Worm (Caenorhabditis elegans) whole organism, L1 larva: ENCODE results near the gene ttr-14.

Source experiments
- ama-1 ChIP-seq: fragments of 150-350 bp; optimal IDR thresholded peaks from 2 replicates; lab custom pipeline; 2014
- blmp-1 ChIP-seq: fragments of 150-350 bp; optimal IDR thresholded peaks from 2 replicates; lab custom pipeline; 2014; ENCODE audit warnings: missing biosample characterization, missing genetic modification characterization
- ceh-63 ChIP-seq: fragments of 200-800 bp; sonication (Bioruptor generic); optimal IDR thresholded peaks from 2 replicates; lab custom pipeline; 2018; ENCODE audit warnings: mild to moderate bottlenecking, missing genetic modification characterization, missing compliant biosample characterization
- dpl-1 ChIP-seq, 3 experiments: fragments of 150-350 bp in 2 of 3; sonication (generic microtip) in 1 of 3; optimal IDR thresholded peaks; 2 replicates each; lab custom pipeline; 2014 to 2017; ENCODE audit warnings: missing biosample characterization in 3 of 3, missing genetic modification characterization in 3 of 3, missing genetic modification reagents in 3 of 3
- fkh-10 ChIP-seq: sonication (generic microtip); optimal IDR thresholded peaks from 2 replicates; lab custom pipeline; 2017; ENCODE audit warnings: missing biosample characterization, missing genetic modification reagents, missing genetic modification characterization
- fos-1 ChIP-seq: fragments of 150-350 bp; optimal IDR thresholded peaks from 2 replicates; lab custom pipeline; 2014; ENCODE audit warnings: missing biosample characterization, missing genetic modification characterization
- grh-1 ChIP-seq: fragments of 200-800 bp; sonication (Bioruptor generic); IDR thresholded peaks from 2 replicates; pipeline ENCODE4 v1.3.6; 2022; ENCODE audit warnings: missing genetic modification reagents, missing genetic modification characterization, missing compliant biosample characterization
- lin-39 ChIP-seq: fragments of 150-350 bp; optimal IDR thresholded peaks from 2 replicates; lab custom pipeline; 2014; ENCODE audit warnings: missing biosample characterization, missing genetic modification reagents, missing genetic modification characterization
- unc-62 ChIP-seq: fragments of 150-350 bp; optimal IDR thresholded peaks from 2 replicates; lab custom pipeline; 2014; ENCODE audit warnings: missing biosample characterization, missing genetic modification reagents, missing genetic modification characterization

DNA sequence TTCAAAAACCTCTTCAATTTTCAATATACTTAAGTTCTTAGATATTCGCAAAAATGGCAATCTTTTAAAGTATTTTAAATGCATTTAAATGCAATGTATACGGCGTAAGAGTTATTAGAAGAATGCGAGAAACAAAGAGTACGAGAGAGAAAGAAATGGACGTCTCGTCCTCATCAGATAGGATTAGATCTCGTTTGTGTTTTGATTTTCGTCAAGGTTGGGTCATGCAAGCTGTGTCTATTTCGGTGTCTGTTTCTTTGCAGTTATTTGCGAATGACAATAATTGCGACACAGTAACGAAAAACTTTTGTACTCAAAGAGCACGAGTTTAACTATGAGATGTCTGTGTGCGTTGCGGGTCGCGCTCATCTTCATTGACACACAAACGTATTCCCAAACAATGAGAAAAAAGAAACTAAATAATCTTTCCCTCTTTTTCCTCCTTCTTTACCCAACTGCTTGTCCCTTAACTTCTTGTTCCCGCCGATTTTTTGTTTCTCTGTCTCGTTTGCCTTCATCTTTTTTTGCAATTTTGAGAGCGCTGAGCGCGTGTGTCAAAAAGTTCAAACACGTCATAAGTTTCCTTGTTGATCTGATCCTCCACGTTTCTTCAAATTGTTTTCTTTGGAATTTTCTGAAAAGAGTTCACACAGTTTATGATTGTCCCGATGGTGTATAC is 20.2 kb upstream of the ttr-14 start:
- TF ChIP-seq grh-1 (GFP tag; lab: Robert Waterston, UW) (no peak), unc-62 (GFP tag; lab: Kevin White, UChicago) (no peak), ceh-63 (GFP tag; lab: Kevin White, UChicago) (no peak), dpl-1 (GFP tag; optimal IDR thresholded peaks at IDR 0.05; lab: Kevin White, UChicago) (no peak), blmp-1 (peak; percentile 47), lin-39 (no peak), fos-1 (tag; lab: Kevin White, UChicago) (no peak), fkh-10 (no peak), ama-1 (lab: Kevin White, UChicago) (no peak)
